Worm (Caenorhabditis elegans) whole organism, L1 larva: ENCODE data around the gene cyp-23A1.

Experiments used
- C04F5.9 ChIP-seq: sonication (generic microtip); optimal IDR thresholded peaks from 2 replicates; lab custom pipeline; 2016; ENCODE audit warnings: missing genetic modification characterization, missing compliant biosample characterization
- C16A3.4 ChIP-seq: fragments of 150-350 bp; optimal IDR thresholded peaks from 2 replicates; lab custom pipeline; 2014; ENCODE audit warnings: missing biosample characterization, missing genetic modification characterization
- C34B4.2 ChIP-seq: sonication (generic microtip); optimal IDR thresholded peaks from 2 replicates; lab custom pipeline; 2017; ENCODE audit warnings: mild to moderate bottlenecking, missing genetic modification characterization, missing compliant biosample characterization
- aly-2 ChIP-seq: fragments of 150-350 bp; optimal IDR thresholded peaks from 2 replicates; lab custom pipeline; 2014; ENCODE audit warnings: missing biosample characterization, missing genetic modification characterization
- ceh-63 ChIP-seq: fragments of 200-800 bp; sonication (Bioruptor generic); optimal IDR thresholded peaks from 2 replicates; lab custom pipeline; 2018; ENCODE audit warnings: mild to moderate bottlenecking, missing genetic modification characterization, missing compliant biosample characterization
- ceh-8 ChIP-seq: fragments of 200-800 bp; sonication (Bioruptor generic); optimal IDR thresholded peaks from 2 replicates; lab custom pipeline; 2018; ENCODE audit warnings: mild to moderate bottlenecking, missing genetic modification characterization, moderate library complexity, missing compliant biosample characterization
- ceh-90 ChIP-seq: sonication (generic microtip); optimal IDR thresholded peaks from 2 replicates; lab custom pipeline; 2016; ENCODE audit warnings: missing genetic modification characterization, missing compliant biosample characterization
- efl-1 ChIP-seq, 4 experiments: fragments of 150-350 bp; optimal IDR thresholded peaks in 3 of 4; peaks in 1 of 4; 1 replicate in 1 of 4; 2 replicates in 3 of 4; lab custom pipeline; 2014; ENCODE audit warnings: missing biosample characterization in 2 of 4, missing genetic modification characterization in 2 of 4, missing genetic modification reagents in 2 of 4
- efl-3 ChIP-seq: fragments of 200-800 bp; sonication (Bioruptor generic); optimal IDR thresholded peaks from 2 replicates; lab custom pipeline; 2018; ENCODE audit warnings: mild to moderate bottlenecking, missing genetic modification characterization, missing compliant biosample characterization
- egl-13 ChIP-seq: sonication (generic microtip); optimal IDR thresholded peaks from 2 replicates; lab custom pipeline; 2016; ENCODE audit warnings: missing genotype, missing genetic modification reagents, missing genetic modification characterization, missing compliant biosample characterization
- egl-27 ChIP-seq, 2 experiments: fragments of 150-350 bp in 1 of 2; sonication (generic microtip); optimal IDR thresholded peaks; 3 replicates each; lab custom pipeline; 2017 to 2018; ENCODE audit warnings: missing biosample characterization in 2 of 2, missing genetic modification characterization in 2 of 2, missing genetic modification reagents in 2 of 2
- ets-5 ChIP-seq: fragments of 200-800 bp; sonication (Bioruptor generic); IDR thresholded peaks from 2 replicates; pipeline ENCODE4 v1.3.6; 2022; ENCODE audit warnings: missing genetic modification characterization, missing compliant biosample characterization
- irx-1 ChIP-seq: sonication (generic microtip); optimal IDR thresholded peaks from 2 replicates; lab custom pipeline; 2016; ENCODE audit warnings: missing genetic modification characterization, missing compliant biosample characterization
- isw-1 ChIP-seq: fragments of 200-800 bp; sonication (Bioruptor generic); IDR thresholded peaks from 2 replicates; pipeline ENCODE4 v1.3.6; 2022; ENCODE audit warnings: missing genetic modification characterization, missing compliant biosample characterization
- jun-1 ChIP-seq: fragments of 150-350 bp; optimal IDR thresholded peaks from 2 replicates; lab custom pipeline; 2014; ENCODE audit warnings: missing biosample characterization, missing genetic modification reagents, missing genetic modification characterization
- lin-13 ChIP-seq: fragments of 150-350 bp; optimal IDR thresholded peaks from 2 replicates; lab custom pipeline; 2014; ENCODE audit warnings: missing biosample characterization, missing genetic modification reagents, missing genetic modification characterization
- lir-3 ChIP-seq: sonication (generic microtip); optimal IDR thresholded peaks from 2 replicates; lab custom pipeline; 2016; ENCODE audit warnings: mild to moderate bottlenecking, missing genetic modification characterization, moderate library complexity, missing compliant biosample characterization; ENCODE audit not compliant: poor library complexity
- mef-2 ChIP-seq: fragments of 150-350 bp; optimal IDR thresholded peaks from 2 replicates; lab custom pipeline; 2014; ENCODE audit warnings: missing biosample characterization, missing genetic modification characterization
- mep-1 ChIP-seq: fragments of 150-350 bp; optimal IDR thresholded peaks from 2 replicates; lab custom pipeline; 2014; ENCODE audit warnings: missing biosample characterization, missing genetic modification characterization
- nhr-77 ChIP-seq: fragments of 150-350 bp; optimal IDR thresholded peaks from 2 replicates; lab custom pipeline; 2014; ENCODE audit warnings: missing biosample characterization, missing genetic modification characterization
- pax-3 ChIP-seq: fragments of 200-800 bp; sonication (Bioruptor generic); optimal IDR thresholded peaks from 2 replicates; lab custom pipeline; 2018; ENCODE audit warnings: mild to moderate bottlenecking, missing genetic modification characterization, moderate library complexity, missing compliant biosample characterization
- rnt-1 ChIP-seq: sonication (generic microtip); optimal IDR thresholded peaks from 2 replicates; lab custom pipeline; 2016; ENCODE audit warnings: mild to moderate bottlenecking, missing genetic modification characterization, moderate library complexity, missing compliant biosample characterization
- skn-1 ChIP-seq: fragments of 150-350 bp; optimal IDR thresholded peaks from 2 replicates; lab custom pipeline; 2014; ENCODE audit warnings: missing biosample characterization, missing genetic modification characterization
- snu-23 ChIP-seq: sonication (generic microtip); optimal IDR thresholded peaks from 2 replicates; lab custom pipeline; 2016; ENCODE audit warnings: missing genetic modification characterization, missing compliant biosample characterization
- sptf-1 ChIP-seq: fragments of 150-350 bp; optimal IDR thresholded peaks from 2 replicates; lab custom pipeline; 2014; ENCODE audit warnings: missing biosample characterization, missing genetic modification characterization
- tbx-2 ChIP-seq: sonication (generic microtip); optimal IDR thresholded peaks from 2 replicates; lab custom pipeline; 2016; ENCODE audit warnings: missing genetic modification characterization, missing compliant biosample characterization
- tlp-1 ChIP-seq: fragments of 150-350 bp; optimal IDR thresholded peaks from 2 replicates; lab custom pipeline; 2014; ENCODE audit warnings: missing biosample characterization, missing genetic modification characterization
- unc-130 ChIP-seq: fragments of 150-350 bp; optimal IDR thresholded peaks from 2 replicates; lab custom pipeline; 2017; ENCODE audit warnings: missing biosample characterization, missing genetic modification characterization, inconsistent platforms
- unc-86 ChIP-seq: sonication (generic microtip); optimal IDR thresholded peaks from 2 replicates; lab custom pipeline; 2016; ENCODE audit warnings: missing genetic modification characterization, missing compliant biosample characterization
- unc-98 ChIP-seq: fragments of 200-800 bp; sonication (Bioruptor generic); IDR thresholded peaks from 2 replicates; pipeline ENCODE4 v1.3.6; 2022; ENCODE audit warnings: missing genetic modification characterization, missing compliant biosample characterization
- xbp-1 ChIP-seq: sonication (generic microtip); optimal IDR thresholded peaks from 2 replicates; lab custom pipeline; 2016; ENCODE audit warnings: missing genetic modification characterization, missing compliant biosample characterization
- zag-1 ChIP-seq: fragments of 150-350 bp; optimal IDR thresholded peaks from 2 replicates; lab custom pipeline; 2014; ENCODE audit warnings: missing biosample characterization, missing genetic modification characterization
- ztf-11 ChIP-seq, 2 experiments: sonication (generic microtip); optimal IDR thresholded peaks; 2 replicates each; lab custom pipeline; 2016 to 2017; ENCODE audit warnings: missing genetic modification characterization in 2 of 2, missing biosample characterization in 1 of 2, missing compliant biosample characterization in 1 of 2
- ztf-4 ChIP-seq: fragments of 150-350 bp; optimal IDR thresholded peaks from 2 replicates; lab custom pipeline; 2014; ENCODE audit warnings: missing biosample characterization, missing genetic modification characterization

The cyp-23A1 gene

ce11 chrII:4531880-4532279 is 19.9 kb downstream of the cyp-23A1 start, which contains the start of gene sra-32:
TSS of gene sra-32 (minus strand) at chrII:4531980.
- TF ChIP-seq pax-3 (tag; lab: Kevin White, UChicago) = no peak
- no peak for TF ChIP-seq lin-13 (GFP tag; lab: Kevin White, UChicago)
- TF ChIP-seq nhr-77 (tag; lab: Kevin White, UChicago) = no peak
- no peak for TF ChIP-seq egl-27 (tag; optimal IDR thresholded peaks at IDR 0.05; lab: Kevin White, UChicago)
- TF ChIP-seq tbx-2 (tag; lab: Kevin White, UChicago) = no peak
- TF ChIP-seq C34B4.2 = no peak
- TF ChIP-seq unc-86 (tag; lab: Kevin White, UChicago) = no peak
- no peak for TF ChIP-seq rnt-1 (tag; lab: Kevin White, UChicago)
- TF ChIP-seq aly-2 (tag; lab: Kevin White, UChicago) = no peak
- no peak for TF ChIP-seq C16A3.4 (tag; lab: Kevin White, UChicago)
- TF ChIP-seq, all 84 proteins: peak for 0

ce11 chrII:4537141-4537540 is 25.1 kb downstream of the cyp-23A1 start, which contains the start of gene sra-33:
TSS of gene sra-33 (minus strand) at chrII:4537241.
- TF ChIP-seq ceh-8 = no peak
- no peak for TF ChIP-seq ets-5 (GFP tag; lab: Robert Waterston, UW)
- no peak for TF ChIP-seq tlp-1 (tag; lab: Kevin White, UChicago)
- TF ChIP-seq tbx-2 (tag; lab: Kevin White, UChicago) = no peak
- no peak for TF ChIP-seq unc-98 (GFP tag; lab: Robert Waterston, UW)
- TF ChIP-seq ceh-90 (tag; lab: Kevin White, UChicago) = no peak
- TF ChIP-seq skn-1 (tag; lab: Kevin White, UChicago) = no peak
- TF ChIP-seq C04F5.9 (tag; lab: Kevin White, UChicago) = no peak
- no peak for TF ChIP-seq egl-27 (tag; optimal IDR thresholded peaks at IDR 0.05; lab: Kevin White, UChicago)
- no peak for TF ChIP-seq sptf-1 (tag; lab: Kevin White, UChicago)
- no peak for TF ChIP-seq C34B4.2

- TF ChIP-seq ztf-11 (tag; optimal IDR thresholded peaks at IDR 0.05; lab: Kevin White, UChicago) = no peak
- no peak for TF ChIP-seq irx-1 (tag; lab: Kevin White, UChicago)
- TF ChIP-seq lir-3 (tag; lab: Kevin White, UChicago) = no peak
- no peak for TF ChIP-seq snu-23 (GFP tag; lab: Kevin White, UChicago)
- TF ChIP-seq sptf-1 (tag; lab: Kevin White, UChicago) = no peak
- TF ChIP-seq ztf-4 (tag; lab: Kevin White, UChicago) = no peak
- no peak for TF ChIP-seq egl-13 (tag; lab: Kevin White, UChicago)
- TF ChIP-seq rnt-1 (tag; lab: Kevin White, UChicago) = no peak
- no peak for TF ChIP-seq xbp-1 (tag; lab: Kevin White, UChicago)
- TF ChIP-seq efl-1 (optimal IDR thresholded peaks at IDR 0.05; lab: Kevin White, UChicago) = no peak
- no peak for TF ChIP-seq efl-1 (GFP tag; optimal IDR thresholded peaks at IDR 0.05 in 1 of 2; lab: Kevin White, UChicago)
- no peak for TF ChIP-seq aly-2 (tag; lab: Kevin White, UChicago)
- TF ChIP-seq C34B4.2 = no peak
- no peak for TF ChIP-seq mef-2 (tag; lab: Kevin White, UChicago)
- TF ChIP-seq efl-3 (GFP tag; lab: Kevin White, UChicago) = no peak
- TF ChIP-seq zag-1 = no peak
- no peak for TF ChIP-seq unc-130 (tag; lab: Kevin White, UChicago)
- no peak for TF ChIP-seq ceh-63 (GFP tag; lab: Kevin White, UChicago)
- TF ChIP-seq, all 84 proteins: peak for 0
Measured at ce11 chrII:4540631-4541030, 28.6 kb downstream of the cyp-23A1 start, which contains the start of gene sra-36. TSS of gene sra-36 (minus strand) at chrII:4540731.

ce11 chrII:4543568-4543967 is 31.6 kb downstream of the cyp-23A1 start, which contains the start of gene sra-34:
TSS of gene sra-34 (minus strand) at chrII:4543668.
- TF ChIP-seq ceh-63 (GFP tag; lab: Kevin White, UChicago) (no peak), C34B4.2 (no peak), ceh-90 (tag; lab: Kevin White, UChicago) (no peak), isw-1 (GFP tag; lab: Robert Waterston, UW) (no peak), irx-1 (tag; lab: Kevin White, UChicago) (no peak), ztf-11 (tag; optimal IDR thresholded peaks at IDR 0.05; lab: Kevin White, UChicago) (no peak), xbp-1 (tag; lab: Kevin White, UChicago) (no peak), mep-1 (tag; lab: Kevin White, UChicago) (no peak), jun-1 (tag; lab: Kevin White, UChicago) (no peak), unc-86 (tag; lab: Kevin White, UChicago) (no peak)
